Worm (Caenorhabditis elegans) whole organism, L2 larva: ENCODE measurements around the gene frm-3.

ENCODE experiments used
- C34F6.9 ChIP-seq: fragments of 150-350 bp; optimal IDR thresholded peaks from 2 replicates; lab custom pipeline; 2014; ENCODE audit warnings: missing biosample characterization, missing genetic modification characterization
- F13H6.1 ChIP-seq: sonication (generic microtip); optimal IDR thresholded peaks from 2 replicates; lab custom pipeline; 2016; ENCODE audit warnings: missing genetic modification characterization, missing compliant biosample characterization
- R02D3.7 ChIP-seq: fragments of 150-350 bp; optimal IDR thresholded peaks from 2 replicates; lab custom pipeline; 2014; ENCODE audit warnings: missing biosample characterization, missing genetic modification characterization
- Y55F3AM.14 ChIP-seq: fragments of 200-800 bp; sonication (Bioruptor generic); optimal IDR thresholded peaks from 2 replicates; lab custom pipeline; 2018; ENCODE audit warnings: mild to moderate bottlenecking, missing genetic modification characterization, missing compliant biosample characterization
- ZK546.5 ChIP-seq: sonication (generic microtip); optimal IDR thresholded peaks from 2 replicates; lab custom pipeline; 2017; ENCODE audit warnings: missing biosample characterization, missing genetic modification characterization
- aly-2 ChIP-seq: fragments of 150-350 bp; optimal IDR thresholded peaks from 2 replicates; lab custom pipeline; 2014; ENCODE audit warnings: missing biosample characterization, missing genetic modification characterization
- ama-1 ChIP-seq: fragments of 150-350 bp; optimal IDR thresholded peaks from 2 replicates; lab custom pipeline; 2018; ENCODE audit warnings: inconsistent platforms
- blmp-1 ChIP-seq: sonication (generic microtip); optimal IDR thresholded peaks from 2 replicates; lab custom pipeline; 2017; ENCODE audit warnings: missing genetic modification characterization, mild to moderate bottlenecking, missing compliant biosample characterization, antibody characterized with exemption, moderate library complexity; ENCODE audit not compliant: insufficient read depth
- ceh-16 ChIP-seq: fragments of 150-350 bp; optimal IDR thresholded peaks from 2 replicates; lab custom pipeline; 2014; ENCODE audit warnings: missing biosample characterization, missing genetic modification characterization
- crh-2 ChIP-seq: sonication (generic microtip); optimal IDR thresholded peaks from 2 replicates; lab custom pipeline; 2017; ENCODE audit warnings: missing biosample characterization, missing genetic modification characterization
- dmd-4 ChIP-seq: sonication (generic microtip); optimal IDR thresholded peaks from 2 replicates; lab custom pipeline; 2017; ENCODE audit warnings: missing biosample characterization, missing genetic modification characterization
- egl-27 ChIP-seq: sonication (generic microtip); optimal IDR thresholded peaks from 3 replicates; lab custom pipeline; 2017; ENCODE audit warnings: missing biosample characterization, missing genetic modification reagents, missing genetic modification characterization
- elt-1 ChIP-seq: fragments of 150-350 bp; optimal IDR thresholded peaks from 2 replicates; lab custom pipeline; 2014; ENCODE audit warnings: missing biosample characterization, missing genetic modification characterization
- elt-3 ChIP-seq: sonication (generic microtip); optimal IDR thresholded peaks from 2 replicates; lab custom pipeline; 2017; ENCODE audit warnings: missing biosample characterization, missing genetic modification characterization
- fos-1 ChIP-seq: fragments of 150-350 bp; optimal IDR thresholded peaks from 2 replicates; lab custom pipeline; 2014; ENCODE audit warnings: missing biosample characterization, missing genetic modification characterization
- gmeb-1 ChIP-seq: fragments of 150-350 bp; optimal IDR thresholded peaks from 2 replicates; lab custom pipeline; 2014; ENCODE audit warnings: missing biosample characterization, missing genetic modification characterization
- lin-11 ChIP-seq: fragments of 150-350 bp; sonication (generic microtip); optimal IDR thresholded peaks from 2 replicates; lab custom pipeline; 2014; ENCODE audit warnings: missing biosample characterization, missing genetic modification characterization, inconsistent platforms, mixed read lengths
- lin-13 ChIP-seq: fragments of 150-350 bp; optimal IDR thresholded peaks from 2 replicates; lab custom pipeline; 2014; ENCODE audit warnings: missing biosample characterization, missing genetic modification reagents, missing genetic modification characterization
- lin-39 ChIP-seq: fragments of 150-350 bp; optimal IDR thresholded peaks from 2 replicates; lab custom pipeline; 2014; ENCODE audit warnings: missing biosample characterization, missing genetic modification reagents, missing genetic modification characterization
- lsy-2 ChIP-seq, 2 experiments: fragments of 150-350 bp in 1 of 2; sonication (generic microtip) in 1 of 2; optimal IDR thresholded peaks; 2 replicates each; lab custom pipeline; 2014 to 2017; ENCODE audit warnings: missing biosample characterization in 2 of 2, missing genetic modification characterization in 2 of 2
- mab-5 ChIP-seq: fragments of 150-350 bp; optimal IDR thresholded peaks from 2 replicates; lab custom pipeline; 2014; ENCODE audit warnings: missing biosample characterization, missing genetic modification characterization
- mbf-1 ChIP-seq: sonication (generic microtip); optimal IDR thresholded peaks from 2 replicates; lab custom pipeline; 2017; ENCODE audit warnings: missing biosample characterization, missing genetic modification characterization
- mdl-1 ChIP-seq, 2 experiments: fragments of 150-350 bp in 1 of 2; sonication (generic microtip) in 1 of 2; optimal IDR thresholded peaks; 2 replicates each; lab custom pipeline; 2017; ENCODE audit warnings: missing biosample characterization in 2 of 2, missing genetic modification characterization in 2 of 2
- nhr-10 ChIP-seq: sonication (generic microtip); optimal IDR thresholded peaks from 2 replicates; lab custom pipeline; 2017; ENCODE audit warnings: missing biosample characterization, missing genetic modification characterization
- nhr-11 ChIP-seq: fragments of 150-350 bp; optimal IDR thresholded peaks from 2 replicates; lab custom pipeline; 2014; ENCODE audit warnings: missing biosample characterization, missing genetic modification characterization
- nhr-12 ChIP-seq: fragments of 150-350 bp; optimal IDR thresholded peaks from 2 replicates; lab custom pipeline; 2014; ENCODE audit warnings: missing biosample characterization, missing genetic modification characterization
- nhr-129 ChIP-seq: fragments of 150-350 bp; optimal IDR thresholded peaks from 2 replicates; lab custom pipeline; 2014; ENCODE audit warnings: missing biosample characterization, missing genetic modification characterization
- nhr-21 ChIP-seq: fragments of 150-350 bp; optimal IDR thresholded peaks from 2 replicates; lab custom pipeline; 2014; ENCODE audit warnings: missing biosample characterization, missing genetic modification characterization
- nhr-23 ChIP-seq: fragments of 150-350 bp; optimal IDR thresholded peaks from 2 replicates; lab custom pipeline; 2014; ENCODE audit warnings: missing biosample characterization, missing genetic modification reagents, missing genetic modification characterization
- nhr-237 ChIP-seq: fragments of 150-350 bp; optimal IDR thresholded peaks from 2 replicates; lab custom pipeline; 2014; ENCODE audit warnings: missing biosample characterization, missing genetic modification characterization
- nhr-25 ChIP-seq: fragments of 150-350 bp; sonication (generic microtip); optimal IDR thresholded peaks from 3 replicates; lab custom pipeline; 2014; ENCODE audit warnings: missing biosample characterization, missing genetic modification characterization
- nhr-6 ChIP-seq: fragments of 150-350 bp; optimal IDR thresholded peaks from 2 replicates; lab custom pipeline; 2014; ENCODE audit warnings: missing biosample characterization, missing genetic modification characterization
- nhr-77 ChIP-seq: fragments of 150-350 bp; optimal IDR thresholded peaks from 2 replicates; lab custom pipeline; 2014; ENCODE audit warnings: missing biosample characterization, missing genetic modification characterization
- peb-1 ChIP-seq: fragments of 150-350 bp; optimal IDR thresholded peaks from 2 replicates; lab custom pipeline; 2014; ENCODE audit warnings: missing biosample characterization, missing genetic modification characterization
- sem-4 ChIP-seq: fragments of 150-350 bp; optimal IDR thresholded peaks from 2 replicates; lab custom pipeline; 2014; ENCODE audit warnings: missing biosample characterization, missing genetic modification reagents, missing genetic modification characterization
- skn-1 ChIP-seq: sonication (generic microtip); optimal IDR thresholded peaks from 2 replicates; lab custom pipeline; 2017; ENCODE audit warnings: missing biosample characterization, missing genetic modification characterization
- sma-3 ChIP-seq: sonication (generic microtip); optimal IDR thresholded peaks from 2 replicates; lab custom pipeline; 2016; ENCODE audit warnings: missing genetic modification reagents, missing genetic modification characterization, missing compliant biosample characterization
- sma-9 ChIP-seq, 2 experiments: fragments of 150-350 bp in 1 of 2; sonication (generic microtip) in 1 of 2; optimal IDR thresholded peaks; 2 replicates each; lab custom pipeline; 2014 to 2016; ENCODE audit warnings: missing genetic modification characterization in 2 of 2, mild to moderate bottlenecking in 1 of 2, missing biosample characterization in 1 of 2, missing compliant biosample characterization in 1 of 2, missing genetic modification reagents in 1 of 2, moderate library complexity in 1 of 2
- snpc-4 ChIP-seq: fragments of 150-350 bp; optimal IDR thresholded peaks from 2 replicates; lab custom pipeline; 2014; ENCODE audit warnings: missing biosample characterization, missing genetic modification characterization
- unc-39 ChIP-seq: fragments of 150-350 bp; optimal IDR thresholded peaks from 2 replicates; lab custom pipeline; 2014; ENCODE audit warnings: missing biosample characterization, missing genetic modification characterization
- unc-62 ChIP-seq: fragments of 150-350 bp; optimal IDR thresholded peaks from 2 replicates; lab custom pipeline; 2014; ENCODE audit warnings: missing biosample characterization, missing genetic modification reagents, missing genetic modification characterization
- zag-1 ChIP-seq: fragments of 150-350 bp; optimal IDR thresholded peaks from 2 replicates; lab custom pipeline; 2014; ENCODE audit warnings: missing biosample characterization, missing genetic modification characterization
- ztf-1 ChIP-seq: fragments of 200-800 bp; sonication (Bioruptor generic); conservative IDR thresholded peaks from 2 replicates; pipeline ENCODE4 v1.3.6; 2022; ENCODE audit warnings: missing genetic modification characterization, missing compliant biosample characterization
- ztf-11 ChIP-seq: sonication (generic microtip); optimal IDR thresholded peaks from 2 replicates; lab custom pipeline; 2017; ENCODE audit warnings: missing biosample characterization, missing genetic modification characterization
- ztf-4 ChIP-seq: fragments of 150-350 bp; optimal IDR thresholded peaks from 2 replicates; lab custom pipeline; 2014; ENCODE audit warnings: missing biosample characterization, missing genetic modification characterization

Gene frm-3

ce11 chrX:11603234-11604108 lies 31.2 kb downstream of the frm-3 start (continued):
- TF ChIP-seq sma-3 (GFP tag; lab: Kevin White, UChicago), result peak; percentile 51
- TF ChIP-seq elt-3 (tag; lab: Kevin White, UChicago), result no peak
- TF ChIP-seq ama-1 (lab: Kevin White, UChicago), result peak; percentile 88
- peak; percentile 81 for TF ChIP-seq lin-13 (GFP tag; lab: Kevin White, UChicago)
- TF ChIP-seq sem-4 (tag; lab: Kevin White, UChicago), result peak; percentile 17
- peak; percentile 77 for TF ChIP-seq nhr-25 (tag; lab: Kevin White, UChicago)
- peak; percentile 34 for TF ChIP-seq F13H6.1 (tag; lab: Kevin White, UChicago)

- TF ChIP-seq ama-1 (lab: Kevin White, UChicago) (peak; percentile 89), unc-62 (no peak)
Measured at ce11 chrX:11605214-11605765, 33.0 kb downstream of the frm-3 start, which contains the start of gene ftt-2. Gene ftt-2 (minus strand): TSS chrX:11605419.

ce11 chrX:11605766-11606490 lies 33.6 kb downstream of the frm-3 start:
- TF ChIP-seq lin-13 (GFP tag; lab: Kevin White, UChicago) (peak; percentile 81), dmd-4 (no peak), sem-4 (tag; lab: Kevin White, UChicago) (peak; percentile 84), egl-27 (peak; percentile 43), nhr-129 (peak; percentile 77), blmp-1 (tag; lab: Kevin White, UChicago) (peak; percentile 71), lsy-2 (tag; optimal IDR thresholded peaks at IDR 0.05; lab: Kevin White, UChicago) (peak; percentile 79 to 85), aly-2 (tag; lab: Kevin White, UChicago) (no peak), nhr-11 (tag; lab: Kevin White, UChicago) (peak; percentile 89), lin-11 (tag; lab: Kevin White, UChicago) (peak; percentile 47), sma-3 (GFP tag; lab: Kevin White, UChicago) (peak; percentile 98), unc-39 (tag; lab: Kevin White, UChicago) (no peak), C34F6.9 (tag; lab: Kevin White, UChicago) (peak; percentile 75), ztf-1 (GFP tag; lab: Robert Waterston, UW) (0 out of 2 replicates have a peak, but pooled peaks have one; percentile 91), nhr-6 (peak; percentile 62), snpc-4 (no peak), Y55F3AM.14 (peak; percentile 98), ztf-4 (tag; lab: Kevin White, UChicago) (peak; percentile 83), nhr-77 (tag; lab: Kevin White, UChicago) (peak; percentile 76), skn-1 (tag; lab: Kevin White, UChicago) (peak; percentile 64), zag-1 (peak; percentile 44), R02D3.7 (tag; lab: Kevin White, UChicago) (no peak), crh-2 (tag; lab: Kevin White, UChicago) (peak; percentile 69), nhr-21 (tag; lab: Kevin White, UChicago) (peak; percentile 80), mbf-1 (tag; lab: Kevin White, UChicago) (no peak), gmeb-1 (tag; lab: Kevin White, UChicago) (peak; percentile 83), ZK546.5 (tag; lab: Kevin White, UChicago) (peak; percentile 66), F13H6.1 (tag; lab: Kevin White, UChicago) (peak; percentile 98), sma-9 (GFP tag; optimal IDR thresholded peaks at IDR 0.05; lab: Kevin White, UChicago) (peak; percentile 76), sma-9 (tag; optimal IDR thresholded peaks at IDR 0.05; lab: Kevin White, UChicago) (no peak), nhr-12 (tag; lab: Kevin White, UChicago) (no peak), mdl-1 (tag; optimal IDR thresholded peaks at IDR 0.05; lab: Kevin White, UChicago) (peak; percentile 58 to 78), fos-1 (peak; percentile 67), lin-39 (tag; lab: Kevin White, UChicago) (no peak), ama-1 (lab: Kevin White, UChicago) (no peak), ceh-16 (tag; lab: Kevin White, UChicago) (peak; percentile 74), nhr-10 (peak; percentile 79), ztf-11 (tag; lab: Kevin White, UChicago) (peak; percentile 75), nhr-237 (peak; percentile 76), elt-1 (no peak), nhr-23 (no peak), peb-1 (no peak), elt-3 (tag; lab: Kevin White, UChicago) (no peak), mab-5 (tag; lab: Kevin White, UChicago) (peak; percentile 69)
